Worm (Caenorhabditis elegans) whole organism, L4/young adult: ENCODE measurements around the gene pink-1.

ENCODE experiments used
- W03F9.2 ChIP-seq: fragments of 150-350 bp; optimal IDR thresholded peaks from 2 replicates; lab custom pipeline; 2014; ENCODE audit warnings: missing biosample characterization, missing genetic modification characterization
- dao-5 ChIP-seq: sonication (generic microtip); optimal IDR thresholded peaks from 2 replicates; lab custom pipeline; 2016; ENCODE audit warnings: missing genotype, missing genetic modification characterization, moderate library complexity, missing compliant biosample characterization
- him-1 ChIP-seq: sonication (generic microtip); optimal IDR thresholded peaks from 2 replicates; lab custom pipeline; 2016; ENCODE audit warnings: missing genotype, missing genetic modification reagents, missing genetic modification characterization, missing compliant biosample characterization

DNA sequence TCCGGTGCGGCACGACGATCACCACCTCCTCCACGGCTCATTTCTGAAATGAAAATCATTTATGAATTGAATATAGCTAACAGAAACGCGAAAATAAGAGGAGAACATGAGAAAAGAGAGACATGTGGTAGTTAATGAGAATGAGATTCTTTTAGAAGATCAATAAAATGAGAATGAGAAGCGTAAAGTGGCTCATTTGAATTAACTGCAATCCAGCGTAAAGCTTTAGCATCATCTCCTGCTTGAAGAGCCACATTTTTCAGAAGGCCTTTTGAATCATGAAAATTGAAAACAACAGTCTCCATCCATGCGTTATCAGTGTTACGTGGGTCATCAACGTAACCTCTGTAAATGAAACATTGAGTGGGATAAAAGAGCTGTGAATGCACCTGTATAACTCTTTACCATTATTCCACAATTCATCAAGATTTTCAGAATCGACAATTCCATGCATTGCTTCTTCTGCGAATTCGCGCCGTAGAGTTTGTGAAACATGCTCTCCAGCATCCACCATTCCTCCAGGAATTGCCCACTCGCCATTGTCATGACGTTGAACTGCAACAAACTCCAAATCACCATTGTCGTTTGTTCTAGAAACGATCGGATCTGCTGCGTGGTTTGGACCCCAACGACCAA lies 6.6 kb downstream of the pink-1 start, which contains the start of gene rsp-4:
- TF ChIP-seq him-1 (tag; lab: Kevin White, UChicago) (no peak), W03F9.2 (no peak), dao-5 (tag; lab: Kevin White, UChicago) (no peak)
